Fruit fly (Drosophila melanogaster) whole organism, embryonic: ENCODE results near the gene CG8034.

Source experiments
- Aef1 ChIP-seq: fragments of 200-800 bp; sonication (Bioruptor generic); IDR thresholded peaks from 3 replicates; pipeline ENCODE4 v1.3.6; 2022; ENCODE audit warnings: missing biosample characterization, missing genetic modification characterization
- BEAF-32 ChIP-seq: fragments of 200-800 bp; sonication (Bioruptor generic); optimal IDR thresholded peaks from 3 replicates; lab custom pipeline; 2017; ENCODE audit warnings: missing biosample characterization, missing genetic modification characterization, mild to moderate bottlenecking, moderate library complexity, missing genetic modification reagents
- CG10366 ChIP-seq: fragments of 200-800 bp; sonication (Bioruptor generic); IDR thresholded peaks from 2 replicates; pipeline ENCODE4 v1.3.6; 2022; ENCODE audit warnings: missing biosample characterization, missing genetic modification characterization
- CG10979 ChIP-seq: fragments of 200-800 bp; sonication (Bioruptor generic); optimal IDR thresholded peaks from 2 replicates; lab custom pipeline; 2018; ENCODE audit warnings: missing biosample characterization, mild to moderate bottlenecking, missing genetic modification characterization, moderate library complexity
- CG1233 ChIP-seq: fragments of 200-800 bp; sonication (Bioruptor generic); optimal IDR thresholded peaks from 4 replicates; lab custom pipeline; 2018; ENCODE audit warnings: missing biosample characterization, mild to moderate bottlenecking, missing genetic modification characterization
- CG13287 ChIP-seq: fragments of 200-800 bp; sonication (Bioruptor generic); IDR thresholded peaks from 2 replicates; pipeline ENCODE4 v1.3.6; 2022; ENCODE audit warnings: missing biosample characterization, missing genetic modification characterization; ENCODE audit not compliant: partially characterized antibody
- CG14050 ChIP-seq: fragments of 200-800 bp; sonication (Bioruptor generic); IDR thresholded peaks from 3 replicates; pipeline ENCODE4 v1.3.6; 2022; ENCODE audit warnings: missing biosample characterization, missing genetic modification characterization
- CG15479 ChIP-seq: fragments of 200-800 bp; sonication (Bioruptor generic); optimal IDR thresholded peaks from 3 replicates; lab custom pipeline; 2019; ENCODE audit warnings: missing biosample characterization, mild to moderate bottlenecking, missing genetic modification characterization, moderate library complexity
- CG16813 ChIP-seq: fragments of 200-800 bp; sonication (Bioruptor generic); IDR thresholded peaks from 3 replicates; pipeline ENCODE4 v1.3.6; 2022; ENCODE audit warnings: missing biosample characterization, missing genetic modification characterization; ENCODE audit not compliant: partially characterized antibody
- CG17612 ChIP-seq: fragments of 200-800 bp; sonication (Bioruptor generic); IDR thresholded peaks from 2 replicates; pipeline ENCODE4 v1.3.6; 2022; ENCODE audit warnings: missing biosample characterization, missing genetic modification characterization
- CG2875 ChIP-seq: fragments of 200-800 bp; sonication (Bioruptor generic); optimal IDR thresholded peaks from 2 replicates; lab custom pipeline; 2017; ENCODE audit warnings: missing biosample characterization, mild to moderate bottlenecking, missing genetic modification characterization, missing genetic modification reagents
- CG3065 ChIP-seq: fragments of 200-800 bp; sonication (Bioruptor generic); optimal IDR thresholded peaks from 2 replicates; lab custom pipeline; 2016; ENCODE audit warnings: missing biosample characterization, missing genetic modification characterization
- CG34422 ChIP-seq: fragments of 200-800 bp; sonication (Bioruptor generic); IDR thresholded peaks from 3 replicates; pipeline ENCODE4 v1.3.6; 2022; ENCODE audit warnings: missing biosample characterization, missing genetic modification characterization
- CG4404 ChIP-seq: fragments of 200-800 bp; sonication (Bioruptor generic); IDR thresholded peaks from 2 replicates; pipeline ENCODE4 v1.3.6; 2022; ENCODE audit warnings: missing biosample characterization, missing genetic modification characterization
- CG5953 ChIP-seq: fragments of 200-800 bp; sonication (Bioruptor generic); IDR thresholded peaks from 2 replicates; pipeline ENCODE4 v1.3.6; 2022; ENCODE audit warnings: missing biosample characterization, missing genetic modification characterization
- CG6654 ChIP-seq: fragments of 200-800 bp; sonication (Bioruptor generic); optimal IDR thresholded peaks from 2 replicates; lab custom pipeline; 2017; ENCODE audit warnings: missing biosample characterization, mild to moderate bottlenecking, missing genetic modification characterization
- CG6683 ChIP-seq: fragments of 200-800 bp; sonication (Bioruptor generic); optimal IDR thresholded peaks from 2 replicates; lab custom pipeline; 2017; ENCODE audit warnings: missing biosample characterization, mild to moderate bottlenecking, missing genetic modification characterization, missing genetic modification reagents
- CG7963 ChIP-seq: fragments of 200-800 bp; sonication (Bioruptor generic); IDR thresholded peaks from 3 replicates; pipeline ENCODE4 v1.3.6; 2022; ENCODE audit warnings: missing biosample characterization, missing genetic modification characterization; ENCODE audit not compliant: partially characterized antibody
- CG7987 ChIP-seq: fragments of 200-800 bp; sonication (Bioruptor generic); optimal IDR thresholded peaks from 2 replicates; lab custom pipeline; 2018; ENCODE audit warnings: missing biosample characterization, mild to moderate bottlenecking, missing genetic modification characterization, moderate library complexity
- CG9817 ChIP-seq: fragments of 200-800 bp; sonication (Bioruptor generic); optimal IDR thresholded peaks from 2 replicates; lab custom pipeline; 2018; ENCODE audit warnings: missing biosample characterization, mild to moderate bottlenecking, missing genetic modification characterization, moderate library complexity
- CTCF ChIP-seq: fragments of 200-800 bp; sonication (Bioruptor generic); optimal IDR thresholded peaks from 2 replicates; lab custom pipeline; 2017; ENCODE audit warnings: missing biosample characterization, mild to moderate bottlenecking, missing genetic modification characterization, moderate library complexity
- Dip2 ChIP-seq: fragments of 200-800 bp; sonication (Bioruptor generic); IDR thresholded peaks from 2 replicates; pipeline ENCODE4 v1.3.6; 2022; ENCODE audit warnings: missing biosample characterization, missing genetic modification characterization
- E2f2 ChIP-seq: fragments of 200-800 bp; sonication (Bioruptor generic); IDR thresholded peaks from 2 replicates; pipeline ENCODE4 v1.3.6; 2022; ENCODE audit warnings: missing biosample characterization, missing genetic modification characterization
- Ets65A ChIP-seq: fragments of 200-800 bp; sonication (Bioruptor generic); peaks from one replicate; lab custom pipeline; 2016; ENCODE audit warnings: missing biosample characterization, missing genetic modification characterization
- H15 ChIP-seq: fragments of 200-800 bp; sonication (Bioruptor generic); IDR thresholded peaks from 3 replicates; pipeline ENCODE4 v1.3.6; 2022; ENCODE audit warnings: missing biosample characterization, missing genetic modification characterization
- Hmx ChIP-seq: fragments of 200-800 bp; sonication (Bioruptor generic); optimal IDR thresholded peaks from 2 replicates; lab custom pipeline; 2016; ENCODE audit warnings: missing biosample characterization, missing genetic modification characterization
- Hr39 ChIP-seq: fragments of >200 bp; optimal IDR thresholded peaks from 2 replicates; lab custom pipeline; 2017
- Hr51 ChIP-seq, 2 experiments: fragments of 200-800 bp; sonication (Bioruptor generic); optimal IDR thresholded peaks; 2 replicates in 1 of 2; 3 replicates in 1 of 2; lab custom pipeline; 2016 to 2018; ENCODE audit warnings: missing biosample characterization in 2 of 2, missing genetic modification characterization in 2 of 2, mild to moderate bottlenecking in 1 of 2, moderate library complexity in 1 of 2
- Lhr ChIP-seq: fragments of 200-800 bp; sonication (Bioruptor generic); optimal IDR thresholded peaks from 3 replicates; lab custom pipeline; 2017; ENCODE audit warnings: mild to moderate bottlenecking, missing biosample characterization, missing genetic modification reagents, missing genetic modification characterization
- NC2β ChIP-seq: fragments of 200-800 bp; sonication (Bioruptor generic); optimal IDR thresholded peaks from 2 replicates; lab custom pipeline; 2016; ENCODE audit warnings: missing biosample characterization, missing genetic modification characterization
- NK7.1 ChIP-seq: fragments of 200-800 bp; sonication (Bioruptor generic); optimal IDR thresholded peaks from 3 replicates; lab custom pipeline; 2016; ENCODE audit warnings: missing biosample characterization, missing genetic modification characterization
- Sox102F ChIP-seq: fragments of 200-800 bp; sonication (Bioruptor generic); optimal IDR thresholded peaks from 2 replicates; lab custom pipeline; 2018; ENCODE audit warnings: missing biosample characterization, mild to moderate bottlenecking, missing genetic modification characterization, moderate library complexity
- Ssrp ChIP-seq: fragments of 200-800 bp; sonication (Bioruptor generic); optimal IDR thresholded peaks from 2 replicates; lab custom pipeline; 2018; ENCODE audit warnings: missing biosample characterization, mild to moderate bottlenecking, missing genetic modification characterization, moderate library complexity
- Taf1 ChIP-seq: fragments of 200-800 bp; sonication (Bioruptor generic); IDR thresholded peaks from 2 replicates; pipeline ENCODE4 v1.3.6; 2022; ENCODE audit warnings: missing biosample characterization, missing genetic modification characterization
- Xbp1 ChIP-seq: fragments of 200-800 bp; sonication (Bioruptor generic); optimal IDR thresholded peaks from 3 replicates; lab custom pipeline; 2016; ENCODE audit warnings: missing biosample characterization, mild to moderate bottlenecking, missing genetic modification characterization
- abd-A ChIP-seq: fragments of 200-800 bp; sonication (Bioruptor generic); optimal IDR thresholded peaks from 3 replicates; lab custom pipeline; 2019; ENCODE audit warnings: missing biosample characterization, mild to moderate bottlenecking, missing genetic modification characterization, moderate library complexity
- ash1 ChIP-seq: fragments of 200-800 bp; sonication (Bioruptor generic); optimal IDR thresholded peaks from 2 replicates; lab custom pipeline; 2018; ENCODE audit warnings: missing biosample characterization, mild to moderate bottlenecking, missing genetic modification characterization
- cas ChIP-seq: fragments of 200-800 bp; sonication (Bioruptor generic); IDR thresholded peaks from 2 replicates; pipeline ENCODE4 v1.3.6; 2022; ENCODE audit warnings: missing biosample characterization, missing genetic modification characterization
- chn ChIP-seq: fragments of 200-800 bp; sonication (Bioruptor generic); optimal IDR thresholded peaks from 2 replicates; lab custom pipeline; 2016; ENCODE audit warnings: missing biosample characterization, missing genetic modification characterization
- grau ChIP-seq: fragments of 200-800 bp; optimal IDR thresholded peaks from 3 replicates; lab custom pipeline; 2019; ENCODE audit warnings: missing biosample characterization, mild to moderate bottlenecking, missing genetic modification characterization, moderate library complexity
- h ChIP-seq: fragments of >200 bp; optimal IDR thresholded peaks from 2 replicates; lab custom pipeline; 2017
- inv ChIP-seq: fragments of 200-800 bp; sonication (Bioruptor generic); IDR thresholded peaks from 2 replicates; pipeline ENCODE4 v1.3.6; 2022; ENCODE audit warnings: missing biosample characterization, missing genetic modification characterization; ENCODE audit not compliant: partially characterized antibody
- lov ChIP-seq, 2 experiments: fragments of 200-800 bp in 1 of 2; fragments of >200 bp in 1 of 2; sonication (Bioruptor generic) in 1 of 2; IDR thresholded peaks in 1 of 2; optimal IDR thresholded peaks in 1 of 2; 2 replicates in 1 of 2; 3 replicates in 1 of 2; pipeline versions ENCODE4 v1.3.6 to Lab custom; 2017 to 2022; ENCODE audit warnings: missing biosample characterization in 1 of 2, missing genetic modification characterization in 1 of 2
- maf-S ChIP-seq: fragments of 200-800 bp; sonication (Bioruptor generic); optimal IDR thresholded peaks from 2 replicates; lab custom pipeline; 2016; ENCODE audit warnings: missing biosample characterization, missing genetic modification characterization
- phol ChIP-seq: fragments of 200-800 bp; sonication (Bioruptor generic); optimal IDR thresholded peaks from 3 replicates; lab custom pipeline; 2018; ENCODE audit warnings: missing biosample characterization, mild to moderate bottlenecking, missing genetic modification characterization, moderate library complexity
- pita ChIP-seq: fragments of 200-800 bp; sonication (Bioruptor generic); optimal IDR thresholded peaks from 2 replicates; lab custom pipeline; 2017; ENCODE audit warnings: missing biosample characterization, mild to moderate bottlenecking, missing genetic modification characterization
- repo ChIP-seq: fragments of 200-800 bp; sonication (Bioruptor generic); optimal IDR thresholded peaks from 2 replicates; lab custom pipeline; 2016; ENCODE audit warnings: missing biosample characterization, missing genetic modification characterization
- slp2 ChIP-seq: fragments of 200-800 bp; sonication (Bioruptor generic); optimal IDR thresholded peaks from 2 replicates; lab custom pipeline; 2016; ENCODE audit warnings: missing biosample characterization, missing genetic modification characterization
- stwl ChIP-seq: fragments of 200-800 bp; sonication (Bioruptor generic); optimal IDR thresholded peaks from 3 replicates; lab custom pipeline; 2018; ENCODE audit warnings: missing biosample characterization, mild to moderate bottlenecking, missing genetic modification characterization, moderate library complexity
- unpg ChIP-seq: fragments of 200-800 bp; sonication (Bioruptor generic); optimal IDR thresholded peaks from 3 replicates; lab custom pipeline; 2018; ENCODE audit warnings: missing biosample characterization, mild to moderate bottlenecking, missing genetic modification characterization, moderate library complexity

CG8034 gene

DNA sequence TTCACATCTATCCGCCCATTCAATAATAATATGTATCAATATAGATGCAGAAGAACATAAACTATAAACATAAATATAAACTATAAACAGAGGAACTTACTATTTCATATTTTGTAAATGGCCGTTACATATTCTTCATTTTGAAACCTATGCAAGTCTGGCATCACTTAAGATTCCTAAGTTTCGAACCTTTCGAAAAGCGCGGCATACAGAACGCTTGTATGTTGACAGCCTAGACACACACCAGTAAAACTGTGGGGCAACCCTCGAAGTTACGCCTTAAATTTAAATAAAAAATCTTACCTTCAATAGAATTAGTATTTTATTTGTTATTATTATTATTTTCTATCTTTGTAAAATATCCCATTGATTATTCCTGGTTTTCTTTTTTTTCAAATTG is 28.8 kb upstream of the CG8034 start (continued):
- TF ChIP-seq Ssrp (tag; lab: Kevin White, UChicago) (no peak), Hr39 (lab: Kevin White, UChicago) (no peak), CG14050 (no peak), lov (optimal IDR thresholded peaks at IDR 0.05; lab: Kevin White, UChicago) (no peak), lov (GFP tag; IDR thresholded peaks at IDR 0.05; lab: Robert Waterston, UW) (no peak), CG15479 (GFP tag; lab: Kevin White, UChicago) (no peak), h (lab: Kevin White, UChicago) (no peak), CG16813 (no peak; the same call in 2 of the 3 replicates), ash1 (no peak), CG4404 (no peak), maf-S (GFP tag; lab: Kevin White, UChicago) (no peak), CG7963 (GFP tag; lab: Robert Waterston, UW) (no peak), abd-A (no peak), E2f2 (peak; percentile 71), NK7.1 (GFP tag; lab: Kevin White, UChicago) (no peak), BEAF-32 (GFP tag; lab: Kevin White, UChicago) (peak; percentile 14), CG34422 (GFP tag; lab: Robert Waterston, UW) (no peak), CG9817 (tag; lab: Kevin White, UChicago) (no peak), repo (GFP tag; lab: Kevin White, UChicago) (no peak), Lhr (GFP tag; lab: Kevin White, UChicago) (peak; percentile 75), Hmx (GFP tag; lab: Kevin White, UChicago) (no peak), stwl (tag; lab: Kevin White, UChicago) (peak; percentile 42), NC2β (GFP tag; lab: Kevin White, UChicago) (no peak)

DNA sequence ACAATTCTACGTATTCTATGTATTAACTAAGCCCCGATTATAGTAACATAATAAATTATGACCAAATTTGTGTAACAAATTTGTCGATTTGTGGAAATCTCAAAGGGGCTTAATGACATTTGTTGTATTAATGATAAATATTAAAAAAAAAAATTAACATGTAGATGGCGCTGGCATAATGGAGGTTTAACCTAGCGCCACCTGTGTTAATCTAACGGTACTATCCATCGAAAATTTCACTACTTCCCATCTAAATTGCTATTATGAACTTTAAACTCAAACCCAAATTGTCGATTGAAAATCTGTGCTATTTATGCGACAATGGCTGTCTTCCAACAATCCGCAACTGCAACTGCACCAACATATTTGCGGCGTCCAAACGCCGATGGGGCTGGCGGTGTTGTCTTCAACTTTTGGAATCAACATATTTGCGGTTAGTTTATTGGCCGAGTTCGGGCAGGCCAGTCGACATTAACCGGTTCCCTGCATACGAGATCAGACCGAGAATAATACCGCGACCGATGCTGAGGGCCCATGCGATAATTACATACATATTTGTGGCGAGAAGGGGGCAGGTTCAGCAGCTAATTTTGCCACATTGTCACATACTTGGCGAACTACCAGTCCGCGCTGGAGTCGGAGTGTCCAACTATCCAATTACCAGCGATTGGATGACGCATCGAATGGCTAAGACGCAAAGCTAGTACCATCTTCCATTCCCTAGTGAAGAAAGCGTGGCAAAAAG is 27.9 kb upstream of the CG8034 start:
- TF ChIP-seq Lhr (GFP tag; lab: Kevin White, UChicago), result peak; percentile 28
- TF ChIP-seq grau (tag; lab: Kevin White, UChicago), result peak; percentile 21
- no peak for TF ChIP-seq CG6654 (GFP tag; lab: Kevin White, UChicago)
- peak; percentile 29 for TF ChIP-seq CG1233 (GFP tag; lab: Kevin White, UChicago)
- peak; percentile 7 for TF ChIP-seq pita
- peak; percentile 16 for TF ChIP-seq phol
- TF ChIP-seq CG3065, result no peak
- TF ChIP-seq slp2 (GFP tag; lab: Kevin White, UChicago), result no peak
- no peak for TF ChIP-seq CG4404
- TF ChIP-seq Xbp1 (GFP tag; lab: Kevin White, UChicago), result peak; percentile 19
- no peak for TF ChIP-seq CG17612
- TF ChIP-seq Hr51 (GFP tag; optimal IDR thresholded peaks at IDR 0.05; lab: Kevin White, UChicago), result peak in 1 of 2 experiments; percentile 6
- no peak for TF ChIP-seq CG10366 (GFP tag; lab: Robert Waterston, UW)
- peak; percentile 2 for TF ChIP-seq Sox102F (GFP tag; lab: Kevin White, UChicago)
- no peak for TF ChIP-seq cas (GFP tag; lab: Robert Waterston, UW)
- TF ChIP-seq inv (GFP tag; lab: Robert Waterston, UW), result no peak
- TF ChIP-seq unpg (GFP tag; lab: Kevin White, UChicago), result peak; percentile 4
- no peak for TF ChIP-seq CG6683
- no peak for TF ChIP-seq CG5953 (GFP tag; lab: Robert Waterston, UW)
- no peak for TF ChIP-seq CG13287 (GFP tag; lab: Robert Waterston, UW)
- peak; percentile 90 for TF ChIP-seq Dip2
- no peak for TF ChIP-seq CG2875 (GFP tag; lab: Kevin White, UChicago)
- TF ChIP-seq CG10979 (tag; lab: Kevin White, UChicago), result peak; percentile 81
- no peak for TF ChIP-seq CG7987 (GFP tag; lab: Kevin White, UChicago)
- no peak for TF ChIP-seq chn
- no peak for TF ChIP-seq Taf1 (GFP tag; lab: Robert Waterston, UW)
- TF ChIP-seq H15 (GFP tag; lab: Robert Waterston, UW), result no peak
- TF ChIP-seq Aef1, result no peak
- TF ChIP-seq Ets65A (GFP tag; lab: Kevin White, UChicago), result peak; percentile 11
- TF ChIP-seq CTCF (GFP tag; lab: Kevin White, UChicago), result peak; percentile 94
